Worm (Caenorhabditis elegans) whole organism, L1 larva: ENCODE measurements around the gene zip-9.
A peak's percentile ranks its signal among the peaks of the same experiment; 100 is the strongest.

Experiments
- C34B4.2 ChIP-seq: sonication (generic microtip); optimal IDR thresholded peaks from 2 replicates; lab custom pipeline; 2017; ENCODE audit warnings: mild to moderate bottlenecking, missing genetic modification characterization, missing compliant biosample characterization
- F16B12.6 ChIP-seq: fragments of 150-350 bp; optimal IDR thresholded peaks from 2 replicates; lab custom pipeline; 2014; ENCODE audit warnings: missing biosample characterization, missing genetic modification characterization
- blmp-1 ChIP-seq: fragments of 150-350 bp; optimal IDR thresholded peaks from 2 replicates; lab custom pipeline; 2014; ENCODE audit warnings: missing biosample characterization, missing genetic modification characterization
- ceh-63 ChIP-seq: fragments of 200-800 bp; sonication (Bioruptor generic); optimal IDR thresholded peaks from 2 replicates; lab custom pipeline; 2018; ENCODE audit warnings: mild to moderate bottlenecking, missing genetic modification characterization, missing compliant biosample characterization
- ceh-90 ChIP-seq: sonication (generic microtip); optimal IDR thresholded peaks from 2 replicates; lab custom pipeline; 2016; ENCODE audit warnings: missing genetic modification characterization, missing compliant biosample characterization
- dpl-1 ChIP-seq, 3 experiments: fragments of 150-350 bp in 2 of 3; sonication (generic microtip) in 1 of 3; optimal IDR thresholded peaks; 2 replicates each; lab custom pipeline; 2014 to 2017; ENCODE audit warnings: missing biosample characterization in 3 of 3, missing genetic modification characterization in 3 of 3, missing genetic modification reagents in 3 of 3
- efl-1 ChIP-seq, 4 experiments: fragments of 150-350 bp; optimal IDR thresholded peaks in 3 of 4; peaks in 1 of 4; 1 replicate in 1 of 4; 2 replicates in 3 of 4; lab custom pipeline; 2014; ENCODE audit warnings: missing biosample characterization in 2 of 4, missing genetic modification characterization in 2 of 4, missing genetic modification reagents in 2 of 4
- elt-2 ChIP-seq: sonication (generic microtip); optimal IDR thresholded peaks from 2 replicates; lab custom pipeline; 2016; ENCODE audit warnings: missing genetic modification characterization, mild to moderate bottlenecking, inconsistent platforms, missing compliant biosample characterization, missing genetic modification reagents
- elt-3 ChIP-seq, 6 experiments: fragments of 150-350 bp in 1 of 6; sonication (generic microtip); optimal IDR thresholded peaks; 2 replicates each; lab custom pipeline; 2017 to 2018; ENCODE audit warnings: missing biosample characterization in 6 of 6, missing genetic modification characterization in 6 of 6, inconsistent platforms in 1 of 6
- fos-1 ChIP-seq: fragments of 150-350 bp; optimal IDR thresholded peaks from 2 replicates; lab custom pipeline; 2014; ENCODE audit warnings: missing biosample characterization, missing genetic modification characterization
- hlh-17 ChIP-seq: fragments of 200-800 bp; sonication (Bioruptor generic); optimal IDR thresholded peaks from 2 replicates; lab custom pipeline; 2018; ENCODE audit warnings: missing genetic modification characterization, mild to moderate bottlenecking, missing compliant biosample characterization, moderate library complexity, borderline replicate concordance
- hlh-4 ChIP-seq: sonication (generic microtip); optimal IDR thresholded peaks from 2 replicates; lab custom pipeline; 2016; ENCODE audit warnings: mild to moderate bottlenecking, missing genetic modification characterization, missing compliant biosample characterization
- lin-35 ChIP-seq, 2 experiments: fragments of 150-350 bp; optimal IDR thresholded peaks; 2 replicates each; lab custom pipeline; 2014; ENCODE audit warnings: missing biosample characterization in 2 of 2, missing genetic modification characterization in 2 of 2, missing genetic modification reagents in 2 of 2
- lir-3 ChIP-seq: sonication (generic microtip); optimal IDR thresholded peaks from 2 replicates; lab custom pipeline; 2016; ENCODE audit warnings: mild to moderate bottlenecking, missing genetic modification characterization, moderate library complexity, missing compliant biosample characterization; ENCODE audit not compliant: poor library complexity
- lsy-2 ChIP-seq, 2 experiments: fragments of 150-350 bp; optimal IDR thresholded peaks; 2 replicates each; lab custom pipeline; 2014; ENCODE audit warnings: missing biosample characterization in 2 of 2, missing genetic modification characterization in 2 of 2
- mab-9 ChIP-seq: fragments of 200-800 bp; sonication (Bioruptor generic); IDR thresholded peaks from 2 replicates; pipeline ENCODE4 v1.3.6; 2022; ENCODE audit warnings: missing genetic modification reagents, missing genetic modification characterization, missing compliant biosample characterization
- mdl-1 ChIP-seq, 2 experiments: fragments of 150-350 bp; optimal IDR thresholded peaks; 2 replicates each; lab custom pipeline; 2014 to 2017; ENCODE audit warnings: missing biosample characterization in 2 of 2, missing genetic modification characterization in 2 of 2, inconsistent platforms in 1 of 2
- mef-2 ChIP-seq: fragments of 150-350 bp; optimal IDR thresholded peaks from 2 replicates; lab custom pipeline; 2014; ENCODE audit warnings: missing biosample characterization, missing genetic modification characterization
- mep-1 ChIP-seq: fragments of 150-350 bp; optimal IDR thresholded peaks from 2 replicates; lab custom pipeline; 2014; ENCODE audit warnings: missing biosample characterization, missing genetic modification characterization
- nhr-28 ChIP-seq: fragments of 150-350 bp; optimal IDR thresholded peaks from 2 replicates; lab custom pipeline; 2014; ENCODE audit warnings: missing biosample characterization, missing genetic modification characterization
- nhr-76 ChIP-seq: sonication (generic microtip); optimal IDR thresholded peaks from 2 replicates; lab custom pipeline; 2017; ENCODE audit warnings: missing biosample characterization, missing genetic modification characterization
- nhr-77 ChIP-seq: fragments of 150-350 bp; optimal IDR thresholded peaks from 2 replicates; lab custom pipeline; 2014; ENCODE audit warnings: missing biosample characterization, missing genetic modification characterization
- nhr-85 ChIP-seq: sonication (generic microtip); peaks from one replicate; lab custom pipeline; 2016; ENCODE audit warnings: missing genetic modification characterization, inconsistent platforms, missing compliant biosample characterization
- sptf-1 ChIP-seq: fragments of 150-350 bp; optimal IDR thresholded peaks from 2 replicates; lab custom pipeline; 2014; ENCODE audit warnings: missing biosample characterization, missing genetic modification characterization
- unc-130 ChIP-seq: fragments of 150-350 bp; optimal IDR thresholded peaks from 2 replicates; lab custom pipeline; 2017; ENCODE audit warnings: missing biosample characterization, missing genetic modification characterization, inconsistent platforms
- zip-4 ChIP-seq: fragments of 200-800 bp; sonication (Bioruptor generic); optimal IDR thresholded peaks from 2 replicates; lab custom pipeline; 2018; ENCODE audit warnings: mild to moderate bottlenecking, missing genetic modification characterization, moderate library complexity, missing compliant biosample characterization

Gene zip-9

DNA sequence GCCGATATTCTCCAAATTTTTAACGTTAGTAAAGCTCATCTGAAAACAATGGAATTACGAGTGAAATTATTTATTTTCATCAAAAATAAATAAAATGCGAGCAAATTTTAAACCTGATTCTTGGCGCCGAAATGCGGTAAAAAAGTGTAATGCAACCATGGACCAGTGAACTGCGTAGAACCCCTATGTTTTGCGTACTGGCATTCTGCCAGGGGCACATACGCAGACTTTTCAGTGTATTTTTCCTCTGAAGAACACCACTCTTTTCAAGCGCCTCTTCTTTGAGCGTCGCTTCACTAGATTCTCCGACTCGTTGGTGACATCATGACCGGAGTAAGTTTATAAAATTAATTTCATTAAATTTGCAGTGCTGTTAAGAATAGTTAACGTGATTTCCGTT is 23.2 kb downstream of the zip-9 start, which contains the start of the genes ctf-4 and eef-1G (continued):
- no peak for TF ChIP-seq ceh-63 (GFP tag; lab: Kevin White, UChicago)

DNA sequence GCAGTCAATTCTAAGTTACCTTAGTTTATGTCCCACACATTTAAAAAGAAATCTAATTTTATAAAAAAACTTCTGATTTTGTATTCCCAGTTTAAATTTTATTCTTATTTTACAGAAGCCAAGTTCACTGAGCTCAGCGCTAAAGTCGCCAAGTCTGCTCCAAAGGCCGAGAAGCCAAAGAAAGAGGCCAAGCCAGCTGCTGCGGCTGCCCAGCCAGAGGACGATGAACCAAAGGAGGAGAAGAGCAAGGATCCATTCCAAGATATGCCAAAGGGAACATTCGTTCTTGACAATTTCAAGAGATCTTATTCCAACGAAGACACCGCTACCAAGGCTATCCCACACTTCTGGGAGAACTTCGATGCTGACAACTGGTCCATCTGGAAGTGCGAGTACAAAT is 24.6 kb downstream of the zip-9 start:
- TF ChIP-seq hlh-17 = no peak
- no peak for TF ChIP-seq ceh-90
- no peak for TF ChIP-seq zip-4
- TF ChIP-seq efl-1 (optimal IDR thresholded peaks at IDR 0.05; lab: Kevin White, UChicago) = no peak
- TF ChIP-seq efl-1 (GFP tag; optimal IDR thresholded peaks at IDR 0.05 in 1 of 2; lab: Kevin White, UChicago) = peak in 1 of 2 experiments; percentile 17

DNA sequence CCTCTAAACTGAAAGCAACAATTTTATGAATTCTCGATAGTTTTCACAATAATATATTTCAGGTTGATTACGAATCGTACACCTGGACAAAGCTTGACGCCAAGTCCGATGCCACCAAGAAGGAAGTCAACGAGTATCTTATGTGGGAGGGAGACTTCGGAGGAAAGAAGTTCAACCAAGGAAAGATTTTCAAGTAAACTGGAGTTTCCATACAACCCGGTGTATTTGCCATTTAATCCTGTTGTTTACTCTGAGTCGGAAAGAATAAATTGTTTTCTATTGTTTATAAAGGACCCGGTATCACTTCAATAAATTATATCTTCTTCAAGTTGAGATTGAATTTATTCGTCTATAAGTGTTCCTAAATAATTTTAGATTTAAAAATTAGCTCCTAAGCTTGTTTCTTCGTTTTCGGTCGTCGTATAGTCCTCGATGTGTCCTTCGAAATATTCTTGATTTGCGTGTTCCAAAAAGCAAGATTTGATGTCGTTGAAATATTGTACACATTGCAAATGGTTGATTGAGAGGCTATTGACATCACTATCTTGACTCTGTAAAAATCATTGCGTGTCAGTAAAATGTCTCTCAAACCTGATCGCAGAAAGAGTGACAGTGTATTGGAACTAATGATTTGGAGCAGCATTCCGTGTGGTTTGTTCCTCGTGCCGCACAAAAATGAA is 25.5 kb downstream of the zip-9 start:
- TF ChIP-seq mep-1 (tag; lab: Kevin White, UChicago) = no peak
- no peak for TF ChIP-seq fos-1 (tag; lab: Kevin White, UChicago)
- peak; percentile 4 for TF ChIP-seq nhr-85 (tag; lab: Kevin White, UChicago)
- no peak for TF ChIP-seq hlh-4 (tag; lab: Kevin White, UChicago)
- TF ChIP-seq lsy-2 (tag; optimal IDR thresholded peaks at IDR 0.05; lab: Kevin White, UChicago) = peak in 1 of 2 experiments; percentile 27
- no peak for TF ChIP-seq F16B12.6
- no peak for TF ChIP-seq efl-1 (optimal IDR thresholded peaks at IDR 0.05; lab: Kevin White, UChicago)
- TF ChIP-seq efl-1 (GFP tag; optimal IDR thresholded peaks at IDR 0.05 in 1 of 2; lab: Kevin White, UChicago) = peak in 1 of 2 experiments; percentile 24
- no peak for TF ChIP-seq hlh-17
- TF ChIP-seq, all 84 proteins: peak for 3

DNA sequence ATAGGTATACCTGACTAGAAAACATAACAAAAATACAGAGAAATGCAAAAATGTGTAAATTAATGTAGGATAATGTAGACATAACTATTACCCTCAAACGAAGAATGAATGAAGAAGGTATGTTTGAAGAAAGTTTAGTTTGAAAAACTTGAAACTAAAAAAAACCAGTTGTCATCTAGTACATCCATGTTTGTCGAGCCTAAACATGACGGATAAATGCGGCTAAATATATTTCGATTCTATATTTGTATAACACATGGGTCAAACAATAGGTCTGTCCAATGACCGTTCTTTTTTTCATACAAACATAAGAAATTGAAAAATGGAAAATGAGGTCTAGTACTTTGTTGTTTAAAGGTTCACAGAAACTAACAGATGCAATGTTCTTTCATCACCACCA is 27.8 kb downstream of the zip-9 start, which contains the start of gene F17C11.22:
F17C11.22 (minus strand) TSS at position 101 of the 400 bp plus-strand sequence.
- TF ChIP-seq C34B4.2 (no peak), zip-4 (no peak), efl-1 (optimal IDR thresholded peaks at IDR 0.05; lab: Kevin White, UChicago) (no peak), efl-1 (GFP tag; optimal IDR thresholded peaks at IDR 0.05 in 1 of 2; lab: Kevin White, UChicago) (peak in 1 of 2 experiments; percentile 58)

DNA sequence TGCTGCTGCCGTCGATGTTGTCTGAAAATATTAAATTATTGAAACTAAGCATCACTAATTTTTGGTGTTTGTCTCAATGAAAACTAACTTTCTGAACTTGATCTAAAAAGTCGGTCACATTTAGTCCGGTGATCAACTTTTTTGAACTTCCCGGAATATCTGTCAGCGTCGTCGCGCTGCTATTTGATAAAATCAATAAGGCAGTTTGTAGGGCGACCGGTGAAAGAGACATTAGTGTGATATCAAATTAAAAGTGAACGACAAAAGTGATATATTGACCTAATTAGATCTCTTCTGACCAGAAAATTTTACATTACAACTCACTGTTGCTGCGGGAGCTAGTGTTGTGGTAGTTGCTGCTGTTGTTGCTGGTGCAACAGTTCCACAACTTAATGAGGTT is 28.7 kb downstream of the zip-9 start:
- peak in 1 of 6 experiments; percentile 10 for TF ChIP-seq elt-3 (tag; optimal IDR thresholded peaks at IDR 0.05; lab: Kevin White, UChicago)
- no peak for TF ChIP-seq mef-2
- peak; percentile 90 for TF ChIP-seq blmp-1 (tag; lab: Kevin White, UChicago)
- TF ChIP-seq nhr-85 (tag; lab: Kevin White, UChicago) = peak; percentile 23
- TF ChIP-seq mdl-1 (tag; optimal IDR thresholded peaks at IDR 0.05; lab: Kevin White, UChicago) = no peak

DNA sequence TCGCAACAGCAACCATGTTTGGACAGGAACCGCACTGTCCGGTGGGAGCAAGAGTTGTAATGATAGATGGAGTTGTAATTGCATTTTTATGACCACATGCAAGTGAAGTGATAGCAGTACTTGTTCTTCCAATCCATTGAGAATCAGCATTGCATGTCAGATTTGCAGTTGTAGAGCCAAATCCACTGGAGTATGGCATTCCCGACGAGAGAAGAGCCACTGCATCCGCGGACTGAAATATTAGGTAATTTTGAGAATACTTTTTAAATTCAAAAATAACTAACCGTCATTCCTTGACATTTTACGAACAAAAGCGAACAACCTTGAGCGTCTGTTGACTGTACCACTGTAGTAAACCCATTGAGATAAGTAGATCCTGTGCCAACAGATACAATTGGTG is 32.8 kb downstream of the zip-9 start:
- TF ChIP-seq blmp-1 (tag; lab: Kevin White, UChicago) (no peak), nhr-28 (tag; lab: Kevin White, UChicago) (no peak), sptf-1 (tag; lab: Kevin White, UChicago) (no peak), nhr-76 (no peak), lin-35 (GFP tag; optimal IDR thresholded peaks at IDR 0.05; lab: Kevin White, UChicago) (no peak)

DNA sequence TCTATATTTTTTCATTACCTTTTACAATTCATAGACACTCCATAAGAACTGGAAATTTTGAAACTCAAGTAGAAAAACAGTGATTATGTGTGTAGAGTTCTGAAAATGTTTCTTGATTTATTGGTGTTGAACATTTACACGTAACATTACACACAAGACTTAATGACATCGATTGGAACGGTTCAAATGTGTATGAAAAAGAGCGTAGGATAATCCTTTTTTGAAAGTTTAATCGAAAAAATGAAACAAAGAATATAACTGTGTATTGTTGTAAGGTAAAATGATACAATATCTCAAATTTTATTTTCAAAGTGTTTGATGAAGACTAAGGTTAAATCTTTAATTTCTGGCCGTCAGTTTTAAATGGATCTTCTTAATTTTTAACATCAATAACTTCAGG is 38.9 kb downstream of the zip-9 start, which contains the start of gene fig-1:
fig-1 (minus strand) TSS at position 101 of the 400 bp plus-strand sequence.
- TF ChIP-seq mab-9 (GFP tag; lab: Robert Waterston, UW) (no peak), lir-3 (tag; lab: Kevin White, UChicago) (no peak), nhr-77 (tag; lab: Kevin White, UChicago) (no peak), sptf-1 (tag; lab: Kevin White, UChicago) (no peak), dpl-1 (GFP tag; optimal IDR thresholded peaks at IDR 0.05; lab: Kevin White, UChicago) (no peak), unc-130 (no peak), elt-2 (no peak)
